Worm (Caenorhabditis elegans): ENCODE measurements around the gene glb-11.

The glb-11 gene

DNA sequence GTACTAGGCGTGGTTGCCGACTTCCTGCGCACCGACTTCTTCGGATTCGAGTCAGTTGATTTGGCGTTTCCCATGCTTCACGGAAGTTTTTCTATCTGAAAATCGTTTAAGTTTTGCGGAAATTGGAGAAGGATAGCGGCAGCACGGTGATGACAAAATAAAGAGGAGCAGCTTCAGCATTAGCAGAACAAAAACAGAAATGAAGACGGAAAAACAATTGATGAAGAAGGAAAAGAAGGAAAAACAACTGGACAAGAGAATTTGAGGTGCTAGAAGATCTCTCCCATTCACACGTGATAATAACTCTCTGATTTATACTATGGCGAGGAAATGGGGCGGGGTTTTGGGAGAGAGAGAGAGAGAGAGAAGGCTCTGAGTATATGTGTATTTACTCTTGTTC is at the start of gene glb-11:
Gene glb-11, minus strand, starts transcription at position 101 of the 400 bp plus-strand sequence.
- TF ChIP-seq klf-2 (GFP tag; conservative IDR thresholded peaks at IDR 0.05) (no peak), med-1 (GFP tag; optimal IDR thresholded peaks at IDR 0.05; ENCODE audit: insufficient read depth) (no peak), ztf-23 (GFP tag; IDR thresholded peaks at IDR 0.05) (no peak), ztf-29 (GFP tag; IDR thresholded peaks at IDR 0.05) (no peak), T22C8.4 (GFP tag; IDR thresholded peaks at IDR 0.05) (no peak), tab-1 (GFP tag; IDR thresholded peaks at IDR 0.05) (no peak), ref-1 (GFP tag; conservative IDR thresholded peaks at IDR 0.05) (no peak), flt-1 (GFP tag; IDR thresholded peaks at IDR 0.05) (no peak), cog-1 (tag; optimal IDR thresholded peaks at IDR 0.05) (no peak)

- no peak for TF ChIP-seq T22C8.4 (GFP tag; IDR thresholded peaks at IDR 0.05)
- no peak for TF ChIP-seq tab-1 (GFP tag; IDR thresholded peaks at IDR 0.05)
- TF ChIP-seq cog-1 (tag; optimal IDR thresholded peaks at IDR 0.05): no peak
- TF ChIP-seq flt-1 (GFP tag; IDR thresholded peaks at IDR 0.05): no peak
- no peak for TF ChIP-seq ref-1 (GFP tag; conservative IDR thresholded peaks at IDR 0.05)
- TF ChIP-seq ztf-29 (GFP tag; IDR thresholded peaks at IDR 0.05): no peak
- no peak for TF ChIP-seq med-1 (GFP tag; optimal IDR thresholded peaks at IDR 0.05; ENCODE audit: insufficient read depth)
- TF ChIP-seq ztf-23 (GFP tag; IDR thresholded peaks at IDR 0.05): no peak
- TF ChIP-seq klf-2 (GFP tag; conservative IDR thresholded peaks at IDR 0.05): no peak
Observed at ce11 chrIII:4039775-4040174, 47.8 kb upstream of the glb-11 start.

DNA sequence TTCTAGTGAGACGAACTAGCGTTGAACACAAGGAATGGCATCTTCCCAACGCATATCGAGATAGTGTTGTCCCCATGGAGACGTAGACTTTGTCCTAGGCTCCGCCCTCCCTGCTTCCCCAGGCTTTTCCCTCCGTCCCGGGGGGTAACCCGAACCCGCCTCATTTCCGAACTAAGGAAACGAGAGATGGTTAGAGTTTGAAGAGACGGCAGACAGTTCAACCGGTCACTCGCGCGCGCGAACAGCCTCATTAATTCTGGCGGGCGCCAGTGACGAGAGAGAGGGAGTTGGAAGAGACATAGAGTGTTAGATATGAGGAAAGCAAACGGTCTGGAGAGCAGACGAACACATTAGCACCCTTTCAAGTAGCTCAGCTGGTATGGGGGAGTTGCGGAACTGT is 45.3 kb upstream of the glb-11 start:
- TF ChIP-seq tab-1 (GFP tag; IDR thresholded peaks at IDR 0.05): no peak
- no peak for TF ChIP-seq ztf-29 (GFP tag; IDR thresholded peaks at IDR 0.05)
- TF ChIP-seq flt-1 (GFP tag; IDR thresholded peaks at IDR 0.05): no peak
- no peak for TF ChIP-seq med-1 (GFP tag; optimal IDR thresholded peaks at IDR 0.05; ENCODE audit: insufficient read depth)
- TF ChIP-seq T22C8.4 (GFP tag; IDR thresholded peaks at IDR 0.05): no peak
- TF ChIP-seq cog-1 (tag; optimal IDR thresholded peaks at IDR 0.05): no peak
- no peak for TF ChIP-seq ref-1 (GFP tag; conservative IDR thresholded peaks at IDR 0.05)
- TF ChIP-seq ztf-23 (GFP tag; IDR thresholded peaks at IDR 0.05): no peak
- TF ChIP-seq klf-2 (GFP tag; conservative IDR thresholded peaks at IDR 0.05): no peak

DNA sequence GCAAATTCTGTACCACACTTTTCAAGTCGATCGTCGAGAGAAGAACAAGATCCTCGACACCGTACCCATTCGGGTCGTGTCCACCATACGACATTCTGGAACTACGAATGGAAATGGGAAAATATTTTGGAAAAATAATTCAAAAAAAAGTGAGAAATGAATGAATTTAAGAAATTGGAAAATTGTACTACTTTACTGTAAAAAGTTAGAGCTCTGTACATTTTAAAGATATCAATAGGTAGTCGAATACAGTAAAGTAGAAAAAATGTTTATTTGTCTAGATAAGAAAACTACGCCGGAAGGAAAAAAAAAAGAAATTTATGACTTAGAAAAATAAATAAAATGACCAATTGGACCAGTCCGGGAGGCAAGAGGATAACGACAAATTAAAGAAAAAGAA is 44.8 kb upstream of the glb-11 start, which contains the start of gene hum-5:
Gene hum-5, minus strand, starts transcription at position 101 of the 400 bp plus-strand sequence.
- TF ChIP-seq ref-1 (GFP tag; conservative IDR thresholded peaks at IDR 0.05) (no peak), ztf-23 (GFP tag; IDR thresholded peaks at IDR 0.05) (no peak), tab-1 (GFP tag; IDR thresholded peaks at IDR 0.05) (no peak), ztf-29 (GFP tag; IDR thresholded peaks at IDR 0.05) (no peak), cog-1 (tag; optimal IDR thresholded peaks at IDR 0.05) (no peak), med-1 (GFP tag; optimal IDR thresholded peaks at IDR 0.05; ENCODE audit: insufficient read depth) (no peak), klf-2 (GFP tag; conservative IDR thresholded peaks at IDR 0.05) (no peak), T22C8.4 (GFP tag; IDR thresholded peaks at IDR 0.05) (no peak), flt-1 (GFP tag; IDR thresholded peaks at IDR 0.05) (no peak)

ce11 chrIII:4034984-4035383 is 43.0 kb upstream of the glb-11 start:
- no peak for TF ChIP-seq ztf-29 (GFP tag; IDR thresholded peaks at IDR 0.05)

ce11 chrIII:4030839-4031238 is 38.9 kb upstream of the glb-11 start:
- TF ChIP-seq ztf-29 (GFP tag; IDR thresholded peaks at IDR 0.05) (no peak), ref-1 (GFP tag; conservative IDR thresholded peaks at IDR 0.05) (no peak)

- no peak for TF ChIP-seq ref-1 (GFP tag; conservative IDR thresholded peaks at IDR 0.05)
- no peak for TF ChIP-seq klf-2 (GFP tag; conservative IDR thresholded peaks at IDR 0.05)
- TF ChIP-seq med-1 (GFP tag; optimal IDR thresholded peaks at IDR 0.05; ENCODE audit: insufficient read depth): no peak
- TF ChIP-seq T22C8.4 (GFP tag; IDR thresholded peaks at IDR 0.05): no peak
- TF ChIP-seq ztf-23 (GFP tag; IDR thresholded peaks at IDR 0.05): no peak
- no peak for TF ChIP-seq cog-1 (tag; optimal IDR thresholded peaks at IDR 0.05)
- no peak for TF ChIP-seq tab-1 (GFP tag; IDR thresholded peaks at IDR 0.05)
- TF ChIP-seq ztf-29 (GFP tag; IDR thresholded peaks at IDR 0.05): no peak
Observed at ce11 chrIII:4028061-4028460, 36.1 kb upstream of the glb-11 start, which contains the start of gene T02C12.5. Gene T02C12.5 (minus strand): TSS chrIII:4028161.

DNA sequence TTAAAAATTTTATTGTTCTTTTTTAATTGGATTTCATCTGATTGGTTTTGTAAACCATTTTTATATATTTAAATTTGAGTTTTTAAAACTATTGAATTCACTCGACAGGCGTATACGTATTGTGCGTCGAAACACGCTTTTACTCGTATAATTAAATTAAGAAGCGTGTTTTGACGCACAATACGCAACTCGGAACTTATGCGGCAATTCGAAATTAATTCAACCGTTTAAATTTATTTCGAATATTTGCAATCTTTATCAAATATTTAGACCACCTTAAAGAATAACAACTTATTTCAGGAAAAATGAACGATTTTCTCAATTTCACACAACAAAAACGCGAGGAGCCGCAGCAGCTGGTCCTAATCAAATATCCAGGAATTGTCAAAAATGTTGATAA is 29.9 kb upstream of the glb-11 start, which contains the start of gene tftc-5:
Gene tftc-5, plus strand, starts transcription at position 301 of the 400 bp plus-strand sequence.
- TF ChIP-seq ztf-23 (GFP tag; IDR thresholded peaks at IDR 0.05) (no peak), T22C8.4 (GFP tag; IDR thresholded peaks at IDR 0.05) (no peak)

- peak; percentile 21 for TF ChIP-seq med-1 (GFP tag; optimal IDR thresholded peaks at IDR 0.05; ENCODE audit: insufficient read depth)
- TF ChIP-seq cog-1 (tag; optimal IDR thresholded peaks at IDR 0.05): peak; percentile 10
- TF ChIP-seq T22C8.4 (GFP tag; IDR thresholded peaks at IDR 0.05): no peak
- no peak for TF ChIP-seq ref-1 (GFP tag; conservative IDR thresholded peaks at IDR 0.05)
- TF ChIP-seq flt-1 (GFP tag; IDR thresholded peaks at IDR 0.05): no peak
Observed at ce11 chrIII:4019801-4020200, 27.8 kb upstream of the glb-11 start, which contains the start of gene snpc-3.4. Gene snpc-3.4 (plus strand): TSS chrIII:4020037.

DNA sequence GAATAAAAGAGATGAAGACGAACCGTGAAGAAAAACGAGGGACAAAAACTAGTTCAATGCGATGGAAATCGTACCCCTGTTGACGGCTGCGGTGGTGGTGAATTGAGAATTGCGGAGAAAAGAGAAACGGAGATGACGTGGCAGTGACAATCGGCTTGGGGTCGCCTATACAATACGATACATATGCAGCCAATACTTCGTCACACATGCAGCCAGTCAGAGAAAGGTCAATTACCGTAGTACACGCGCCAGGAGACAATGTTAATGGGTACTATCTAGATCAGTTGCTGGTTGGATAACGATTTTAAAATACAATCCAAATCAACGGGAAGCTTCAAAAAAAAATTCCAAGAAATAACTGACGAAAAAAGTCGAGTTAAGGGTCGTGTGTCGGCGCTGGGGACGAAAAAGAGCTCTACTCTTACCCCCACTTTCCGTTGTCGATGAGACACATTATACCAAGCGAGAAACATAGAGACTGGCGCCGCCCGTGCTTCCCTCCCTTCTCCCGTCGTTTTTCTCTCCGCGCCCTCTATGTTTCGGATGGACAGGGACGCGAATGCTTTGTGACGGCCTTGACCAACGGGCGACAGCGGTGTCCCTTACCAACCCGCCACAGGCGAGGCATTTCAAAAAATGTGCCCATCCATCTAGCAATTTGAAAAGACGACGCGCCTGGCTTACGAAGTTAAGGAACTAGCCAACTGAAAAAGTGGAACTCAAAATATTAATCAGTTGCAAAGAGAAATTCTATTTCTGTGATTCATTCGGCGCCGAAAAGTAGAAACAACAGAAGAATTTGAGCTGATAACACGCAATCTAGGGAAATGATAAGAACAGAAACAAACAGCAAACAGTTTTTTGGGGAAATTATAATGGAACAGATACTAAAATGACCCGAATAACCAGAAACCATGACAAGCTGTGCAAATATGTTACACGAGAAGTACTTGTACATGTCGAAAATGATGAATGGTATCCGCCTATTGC is 26.9 kb upstream of the glb-11 start:
- TF ChIP-seq flt-1 (GFP tag; IDR thresholded peaks at IDR 0.05) (no peak), T22C8.4 (GFP tag; IDR thresholded peaks at IDR 0.05) (no peak), ref-1 (GFP tag; conservative IDR thresholded peaks at IDR 0.05) (no peak), ztf-23 (GFP tag; IDR thresholded peaks at IDR 0.05) (no peak), tab-1 (GFP tag; IDR thresholded peaks at IDR 0.05) (no peak), ztf-29 (GFP tag; IDR thresholded peaks at IDR 0.05) (no peak), med-1 (GFP tag; optimal IDR thresholded peaks at IDR 0.05; ENCODE audit: insufficient read depth) (no peak), cog-1 (tag; optimal IDR thresholded peaks at IDR 0.05) (no peak), klf-2 (GFP tag; conservative IDR thresholded peaks at IDR 0.05) (no peak)
